Worm (Caenorhabditis elegans) whole organism, late embryonic: ENCODE data around the gene nhr-216.

Experiments used
- C38D4.7 ChIP-seq: fragments of 200-800 bp; sonication (Bioruptor generic); optimal IDR thresholded peaks from 2 replicates; lab custom pipeline; 2018; ENCODE audit warnings: mild to moderate bottlenecking, missing genetic modification characterization, moderate library complexity, missing compliant biosample characterization
- K09A11.1 ChIP-seq: sonication (generic microtip); optimal IDR thresholded peaks from 2 replicates; lab custom pipeline; 2017; ENCODE audit warnings: antibody characterized with exemption, mild to moderate bottlenecking, missing genetic modification characterization, missing compliant biosample characterization; ENCODE audit not compliant: insufficient read depth
- T23F11.4 ChIP-seq: fragments of 200-800 bp; sonication (Bioruptor generic); optimal IDR thresholded peaks from 2 replicates; lab custom pipeline; 2018; ENCODE audit warnings: mild to moderate bottlenecking, missing genetic modification characterization, missing compliant biosample characterization
- Y22D7AL.16 ChIP-seq: sonication (generic microtip); optimal IDR thresholded peaks from 2 replicates; lab custom pipeline; 2016; ENCODE audit warnings: missing genetic modification characterization, missing compliant biosample characterization
- ceh-14 ChIP-seq: sonication (generic microtip); optimal IDR thresholded peaks from 2 replicates; lab custom pipeline; 2016; ENCODE audit warnings: missing genotype, missing genetic modification characterization, missing compliant biosample characterization
- ceh-2 ChIP-seq: sonication (generic microtip); optimal IDR thresholded peaks from 2 replicates; lab custom pipeline; 2016; ENCODE audit warnings: missing genotype, missing genetic modification characterization, missing compliant biosample characterization
- ceh-30 ChIP-seq: fragments of 150-350 bp; optimal IDR thresholded peaks from 2 replicates; lab custom pipeline; 2014; ENCODE audit warnings: missing biosample characterization, missing genetic modification characterization
- ceh-48 ChIP-seq: sonication (generic microtip); optimal IDR thresholded peaks from 2 replicates; lab custom pipeline; 2016; ENCODE audit warnings: missing genetic modification characterization, inconsistent platforms, missing compliant biosample characterization
- ceh-9 ChIP-seq: sonication (generic microtip); optimal IDR thresholded peaks from 2 replicates; lab custom pipeline; 2016; ENCODE audit warnings: mild to moderate bottlenecking, missing genetic modification characterization, inconsistent platforms, missing compliant biosample characterization
- dmd-4 ChIP-seq: sonication (generic microtip); optimal IDR thresholded peaks from 2 replicates; lab custom pipeline; 2016; ENCODE audit warnings: borderline replicate concordance, missing genetic modification characterization, missing compliant biosample characterization
- dve-1 ChIP-seq: sonication (generic microtip); optimal IDR thresholded peaks from 2 replicates; lab custom pipeline; 2017; ENCODE audit warnings: antibody characterized with exemption, mild to moderate bottlenecking, missing genetic modification characterization, missing compliant biosample characterization
- elt-2 ChIP-seq: sonication (generic microtip); optimal IDR thresholded peaks from 2 replicates; lab custom pipeline; 2016; ENCODE audit warnings: missing genetic modification reagents, missing genetic modification characterization, missing compliant biosample characterization
- eyg-1 ChIP-seq: sonication (generic microtip); optimal IDR thresholded peaks from 2 replicates; lab custom pipeline; 2016; ENCODE audit warnings: missing genotype, missing genetic modification characterization, missing compliant biosample characterization
- fax-1 ChIP-seq: sonication (generic microtip); optimal IDR thresholded peaks from 2 replicates; lab custom pipeline; 2016; ENCODE audit warnings: missing genotype, missing genetic modification characterization, missing compliant biosample characterization
- fkh-10 ChIP-seq: fragments of 150-350 bp; optimal IDR thresholded peaks from 2 replicates; lab custom pipeline; 2014; ENCODE audit warnings: missing biosample characterization, missing genetic modification reagents, missing genetic modification characterization
- hlh-13 ChIP-seq: fragments of 200-800 bp; sonication (Bioruptor generic); optimal IDR thresholded peaks from 2 replicates; lab custom pipeline; 2018; ENCODE audit warnings: mild to moderate bottlenecking, missing genetic modification characterization, missing compliant biosample characterization
- hlh-30 ChIP-seq: sonication (generic microtip); optimal IDR thresholded peaks from 2 replicates; lab custom pipeline; 2017; ENCODE audit warnings: antibody characterized with exemption, missing genetic modification characterization, missing compliant biosample characterization; ENCODE audit not compliant: insufficient read depth
- lim-6 ChIP-seq: sonication (generic microtip); optimal IDR thresholded peaks from 2 replicates; lab custom pipeline; 2016; ENCODE audit warnings: missing genetic modification characterization, missing compliant biosample characterization
- lin-11 ChIP-seq: fragments of 200-800 bp; sonication (Bioruptor generic); optimal IDR thresholded peaks from 2 replicates; lab custom pipeline; 2018; ENCODE audit warnings: mild to moderate bottlenecking, missing genetic modification characterization, missing compliant biosample characterization
- madf-2 ChIP-seq: sonication (generic microtip); optimal IDR thresholded peaks from 2 replicates; lab custom pipeline; 2017; ENCODE audit warnings: missing genetic modification characterization, missing compliant biosample characterization
- mec-3 ChIP-seq: sonication (generic microtip); optimal IDR thresholded peaks from 2 replicates; lab custom pipeline; 2016; ENCODE audit warnings: borderline replicate concordance, missing genetic modification characterization, missing compliant biosample characterization
- nfya-1 ChIP-seq: sonication (generic microtip); optimal IDR thresholded peaks from 2 replicates; lab custom pipeline; 2017; ENCODE audit warnings: missing genetic modification characterization, mild to moderate bottlenecking, missing compliant biosample characterization, antibody characterized with exemption, moderate library complexity
- nhr-232 ChIP-seq: sonication (generic microtip); optimal IDR thresholded peaks from 2 replicates; lab custom pipeline; 2016; ENCODE audit warnings: missing genetic modification characterization, missing compliant biosample characterization
- npax-4 ChIP-seq: sonication (generic microtip); optimal IDR thresholded peaks from 2 replicates; lab custom pipeline; 2016; ENCODE audit warnings: missing genetic modification characterization, missing compliant biosample characterization
- odd-2 ChIP-seq: sonication (generic microtip); optimal IDR thresholded peaks from 2 replicates; lab custom pipeline; 2017; ENCODE audit warnings: antibody characterized with exemption, mild to moderate bottlenecking, missing genetic modification characterization, missing compliant biosample characterization
- pag-3 ChIP-seq: sonication (generic microtip); optimal IDR thresholded peaks from 2 replicates; lab custom pipeline; 2016; ENCODE audit warnings: missing compliant biosample characterization, missing genetic modification characterization, borderline replicate concordance
- pax-1 ChIP-seq: fragments of 150-350 bp; optimal IDR thresholded peaks from 2 replicates; lab custom pipeline; 2014; ENCODE audit warnings: missing biosample characterization, missing genetic modification characterization
- pros-1 ChIP-seq: fragments of 150-350 bp; optimal IDR thresholded peaks from 2 replicates; lab custom pipeline; 2014; ENCODE audit warnings: missing biosample characterization, missing genetic modification reagents, missing genetic modification characterization
- ref-2 ChIP-seq: sonication (generic microtip); optimal IDR thresholded peaks from 2 replicates; lab custom pipeline; 2016; ENCODE audit warnings: missing genetic modification characterization, missing compliant biosample characterization
- tbx-2 ChIP-seq: sonication (generic microtip); optimal IDR thresholded peaks from 2 replicates; lab custom pipeline; 2016; ENCODE audit warnings: missing genetic modification characterization, missing compliant biosample characterization
- tbx-7 ChIP-seq: sonication (generic microtip); optimal IDR thresholded peaks from 2 replicates; lab custom pipeline; 2016; ENCODE audit warnings: missing genotype, missing genetic modification characterization, missing compliant biosample characterization
- ttx-3 ChIP-seq: sonication (generic microtip); optimal IDR thresholded peaks from 2 replicates; lab custom pipeline; 2016; ENCODE audit warnings: missing genetic modification reagents, missing genetic modification characterization, missing compliant biosample characterization
- unc-3 ChIP-seq, 2 experiments: fragments of 200-800 bp in 1 of 2; sonication (Bioruptor generic) in 1 of 2; sonication (generic microtip) in 1 of 2; conservative IDR thresholded peaks in 1 of 2; optimal IDR thresholded peaks in 1 of 2; 2 replicates each; pipeline versions ENCODE4 v1.3.6 to Lab custom; 2016 to 2022; ENCODE audit warnings: missing compliant biosample characterization in 2 of 2, missing genetic modification characterization in 2 of 2, missing genetic modification reagents in 1 of 2
- unc-42 ChIP-seq: sonication (generic microtip); optimal IDR thresholded peaks from 2 replicates; lab custom pipeline; 2016; ENCODE audit warnings: missing genotype, missing genetic modification characterization, missing compliant biosample characterization
- unc-55 ChIP-seq: sonication (generic microtip); optimal IDR thresholded peaks from 2 replicates; lab custom pipeline; 2017; ENCODE audit warnings: missing biosample characterization, missing genetic modification reagents, missing genetic modification characterization
- zip-5 ChIP-seq: sonication (generic microtip); optimal IDR thresholded peaks from 2 replicates; lab custom pipeline; 2016; ENCODE audit warnings: missing genetic modification characterization, missing compliant biosample characterization
- ztf-16 ChIP-seq: sonication (generic microtip); optimal IDR thresholded peaks from 2 replicates; lab custom pipeline; 2017; ENCODE audit warnings: missing genetic modification characterization, missing compliant biosample characterization

Gene nhr-216

DNA sequence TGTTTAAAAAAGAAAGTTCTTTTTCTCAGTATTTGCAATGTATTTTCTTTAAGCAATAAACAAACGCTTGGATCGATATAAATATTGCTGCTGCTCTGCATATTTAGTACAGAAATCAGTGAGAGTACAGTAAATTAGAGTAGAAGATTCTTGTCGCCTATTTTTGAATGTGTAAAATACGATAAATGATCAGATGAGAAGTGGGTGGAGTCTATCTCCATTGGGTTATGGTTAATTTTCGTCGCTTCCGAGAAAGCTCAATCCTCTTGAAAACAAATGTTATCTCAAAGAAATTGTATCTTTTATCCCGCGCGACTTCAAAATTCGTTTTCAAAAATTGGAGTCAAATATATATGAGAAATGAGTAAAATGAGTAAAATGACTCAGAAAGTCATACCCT is at the start of gene nhr-216:
Gene nhr-216 (minus strand): TSS at position 101 of the 400 bp plus-strand sequence.
- TF ChIP-seq fax-1 (tag; lab: Kevin White, UChicago): no peak
- no peak for TF ChIP-seq K09A11.1
- no peak for TF ChIP-seq ceh-48 (tag; lab: Kevin White, UChicago)
- no peak for TF ChIP-seq unc-42 (tag; lab: Kevin White, UChicago)
- no peak for TF ChIP-seq unc-3 (GFP tag; conservative IDR thresholded peaks at IDR 0.05; lab: Robert Waterston, UW)
- TF ChIP-seq unc-3 (tag; optimal IDR thresholded peaks at IDR 0.05; lab: Kevin White, UChicago): no peak

DNA sequence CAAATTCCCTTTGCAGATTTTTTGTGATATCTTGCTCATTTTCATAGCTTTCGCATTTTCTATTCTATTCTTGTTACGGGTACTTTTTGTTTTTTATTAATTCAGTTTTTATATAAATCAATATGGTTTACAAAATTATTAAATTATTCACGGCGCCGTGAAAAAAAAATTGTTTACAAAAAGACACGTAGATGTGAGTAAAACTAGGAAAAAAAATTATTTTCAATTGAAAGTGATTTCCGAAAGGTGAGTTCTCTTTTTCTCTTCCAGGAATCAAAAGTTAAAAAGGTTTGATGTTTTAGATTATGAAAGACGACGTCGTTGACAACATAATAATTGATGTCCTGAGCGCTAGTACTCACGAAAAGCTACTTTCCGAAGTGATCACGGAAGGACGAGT is 49.6 kb upstream of the nhr-216 start, which contains the start of gene C25A6.1:
Gene C25A6.1 (plus strand): TSS at position 301 of the 400 bp plus-strand sequence.
- TF ChIP-seq lin-11 (no peak), elt-2 (no peak), ceh-2 (tag; lab: Kevin White, UChicago) (no peak), fkh-10 (no peak), tbx-2 (no peak), eyg-1 (tag; lab: Kevin White, UChicago) (no peak), ceh-9 (tag; lab: Kevin White, UChicago) (no peak), ref-2 (tag; lab: Kevin White, UChicago) (no peak), ceh-14 (tag; lab: Kevin White, UChicago) (no peak), zip-5 (tag; lab: Kevin White, UChicago) (no peak), T23F11.4 (GFP tag; lab: Kevin White, UChicago) (no peak), ceh-30 (tag; lab: Kevin White, UChicago) (no peak), pag-3 (no peak), nhr-232 (tag; lab: Kevin White, UChicago) (no peak)

DNA sequence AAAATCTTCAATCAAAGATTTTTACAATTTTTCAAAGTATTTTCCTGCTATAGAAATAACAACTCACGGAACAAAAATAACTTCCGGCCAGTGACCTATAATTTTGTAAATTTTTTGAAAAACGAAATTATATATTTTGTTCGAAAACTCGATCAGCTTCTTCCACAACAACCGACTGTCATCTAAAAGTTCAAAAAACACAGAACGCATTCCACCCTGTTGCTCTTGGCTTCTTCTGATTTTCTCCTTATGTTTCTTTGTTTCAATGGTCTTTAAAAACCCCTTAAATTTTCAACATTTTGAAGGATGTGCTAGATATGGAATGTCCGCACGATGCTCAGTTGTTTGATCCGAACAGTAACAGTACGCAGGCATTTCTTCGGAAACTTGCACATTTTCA is 46.4 kb upstream of the nhr-216 start, which contains the start of gene dmsr-7:
Gene dmsr-7 (plus strand): TSS at position 301 of the 400 bp plus-strand sequence.
- TF ChIP-seq ceh-2 (tag; lab: Kevin White, UChicago) (no peak), unc-55 (GFP tag; lab: Kevin White, UChicago) (no peak), fkh-10 (no peak), odd-2 (no peak), unc-42 (tag; lab: Kevin White, UChicago) (no peak), fax-1 (tag; lab: Kevin White, UChicago) (no peak), dmd-4 (no peak), madf-2 (no peak), ttx-3 (no peak), ceh-48 (tag; lab: Kevin White, UChicago) (no peak), pag-3 (no peak), dve-1 (tag; lab: Kevin White, UChicago) (no peak), C38D4.7 (GFP tag; lab: Kevin White, UChicago) (no peak), lim-6 (tag; lab: Kevin White, UChicago) (no peak), eyg-1 (tag; lab: Kevin White, UChicago) (no peak), zip-5 (tag; lab: Kevin White, UChicago) (no peak), ztf-16 (no peak), Y22D7AL.16 (tag; lab: Kevin White, UChicago) (no peak), tbx-7 (no peak)
- TF ChIP-seq, all 69 proteins: peak for 0

- no peak for TF ChIP-seq nfya-1 (tag; lab: Kevin White, UChicago)
- peak; percentile 83 for TF ChIP-seq unc-3 (GFP tag; conservative IDR thresholded peaks at IDR 0.05; lab: Robert Waterston, UW)
- TF ChIP-seq unc-3 (tag; optimal IDR thresholded peaks at IDR 0.05; lab: Kevin White, UChicago): peak; percentile 84
- peak; percentile 26 for TF ChIP-seq unc-42 (tag; lab: Kevin White, UChicago)
- TF ChIP-seq pag-3: no peak
- TF ChIP-seq hlh-13: no peak
- no peak for TF ChIP-seq pax-1 (tag; lab: Kevin White, UChicago)
- TF ChIP-seq npax-4 (tag; lab: Kevin White, UChicago): no peak
- no peak for TF ChIP-seq mec-3
- TF ChIP-seq pros-1 (tag; lab: Kevin White, UChicago): no peak
- no peak for TF ChIP-seq ttx-3
- TF ChIP-seq hlh-30: no peak
- TF ChIP-seq, all 69 proteins: peak for 2
Measured at ce11 chrV:5403938-5404337, 45.3 kb upstream of the nhr-216 start.
